Fruit fly (Drosophila melanogaster): Measurements from ENCODE around the gene CG4174.

Gene CG4174

DNA sequence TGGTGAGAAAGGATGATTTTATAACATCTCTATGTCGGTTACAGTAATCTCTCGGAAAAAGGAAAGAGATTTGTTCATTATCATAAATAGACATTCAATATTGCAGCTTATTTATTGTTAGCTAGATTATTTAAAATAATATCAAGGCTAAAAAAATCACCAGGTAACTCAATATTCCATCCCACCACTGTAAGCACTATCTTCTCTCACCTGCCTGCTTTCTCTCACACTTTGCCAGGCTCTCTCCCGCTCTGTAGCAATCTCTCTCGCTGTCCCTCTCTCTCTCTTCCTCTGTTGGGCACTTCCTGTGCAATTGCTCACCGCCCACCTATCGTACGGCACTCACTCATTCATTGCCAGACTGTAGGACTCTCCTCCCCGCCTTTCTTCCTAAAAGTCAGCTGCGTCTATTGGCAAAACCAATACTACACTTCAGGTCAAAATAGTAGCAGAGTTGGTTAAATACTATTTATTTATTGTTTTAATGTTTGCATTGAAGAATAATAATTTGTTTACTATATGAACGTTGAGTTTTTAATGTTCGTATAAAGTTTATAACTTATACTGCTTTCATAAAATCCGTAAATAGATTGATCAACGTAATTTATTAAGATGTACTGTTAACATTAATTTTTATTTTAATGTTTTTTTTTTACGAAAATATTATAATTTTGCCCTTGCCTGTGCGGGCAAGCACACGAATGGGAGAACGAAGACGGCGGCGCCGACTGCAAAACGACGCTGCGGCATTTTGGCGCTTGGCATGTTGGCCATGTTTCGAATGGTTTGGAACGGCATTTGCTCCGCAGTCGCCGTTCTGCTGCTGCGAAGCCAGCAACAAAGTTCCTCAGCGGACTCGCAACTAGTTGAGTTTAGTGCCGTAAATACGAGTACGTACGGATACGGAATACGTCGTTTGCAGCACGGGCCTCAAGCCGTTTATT is 23.1 kb upstream of the CG4174 start (continued):
- TF ChIP-seq Blimp-1 (GFP tag; optimal IDR thresholded peaks at IDR 0.05) (peak; percentile 81), Gsc (GFP tag; IDR thresholded peaks at IDR 0.05) (no peak), Mad (GFP tag; optimal IDR thresholded peaks at IDR 0.05) (peak; percentile 89), ATbp (GFP tag; optimal IDR thresholded peaks at IDR 0.05) (peak; percentile 78), ERR (GFP tag; optimal IDR thresholded peaks at IDR 0.05) (peak; percentile 88), Oaz (GFP tag; IDR thresholded peaks at IDR 0.05) (peak; percentile 91), Eip74EF (GFP tag; optimal IDR thresholded peaks at IDR 0.05) (peak in 1 of 2 experiments; percentile 93), CG7372 (GFP tag; IDR thresholded peaks at IDR 0.05) (peak; percentile 97), sd (tag; optimal IDR thresholded peaks at IDR 0.05) (peak; percentile 62), lov (optimal IDR thresholded peaks at IDR 0.05) (no peak), lov (GFP tag; IDR thresholded peaks at IDR 0.05) (peak; percentile 94), Adf1 (GFP tag; IDR thresholded peaks at IDR 0.05) (peak; percentile 95), CG32772 (GFP tag; IDR thresholded peaks at IDR 0.05) (peak; percentile 98), Dref (GFP tag; IDR thresholded peaks at IDR 0.05) (no peak; the same call in 1 of the 2 replicates), Awh (GFP tag; IDR thresholded peaks at IDR 0.05) (peak; percentile 96), Poxn (GFP tag; IDR thresholded peaks at IDR 0.05) (peak; percentile 82), CG10462 (GFP tag; optimal IDR thresholded peaks at IDR 0.05) (peak; percentile 78), CG31388 (GFP tag; optimal IDR thresholded peaks at IDR 0.05) (peak; percentile 78), onecut (GFP tag; IDR thresholded peaks at IDR 0.05) (peak; percentile 83), BEAF-32 (GFP tag; optimal IDR thresholded peaks at IDR 0.05) (no peak), CG15696 (tag; optimal IDR thresholded peaks at IDR 0.05) (peak; percentile 83), CG12219 (GFP tag; optimal IDR thresholded peaks at IDR 0.05) (peak; percentile 92), Pdp1 (GFP tag; optimal IDR thresholded peaks at IDR 0.05) (peak; percentile 78 to 96), oc (tag; optimal IDR thresholded peaks at IDR 0.05) (peak; percentile 88), CG4854 (GFP tag; optimal IDR thresholded peaks at IDR 0.05) (peak; percentile 88), stc (GFP tag; IDR thresholded peaks at IDR 0.05) (peak; percentile 97), nerfin-2 (GFP tag; IDR thresholded peaks at IDR 0.05; ENCODE audit: partially characterized antibody) (no peak), mirr (GFP tag; optimal IDR thresholded peaks at IDR 0.05) (peak; percentile 92), zen (tag; optimal IDR thresholded peaks at IDR 0.05) (peak; percentile 76), HLHmδ (GFP tag; optimal IDR thresholded peaks at IDR 0.05) (peak; percentile 36), CG16779 (GFP tag; IDR thresholded peaks at IDR 0.05) (peak; percentile 98), CG4360 (GFP tag; IDR thresholded peaks at IDR 0.05) (peak; percentile 74), da (GFP tag; optimal IDR thresholded peaks at IDR 0.05) (peak; percentile 79), CG34422 (GFP tag; IDR thresholded peaks at IDR 0.05) (peak; percentile 98), CG32532 (GFP tag; IDR thresholded peaks at IDR 0.05) (peak; percentile 99), CG12391 (tag; optimal IDR thresholded peaks at IDR 0.05) (peak; percentile 89), CG15479 (GFP tag; optimal IDR thresholded peaks at IDR 0.05) (peak; percentile 22), gt (GFP tag; IDR thresholded peaks at IDR 0.05) (peak; percentile 88), CG34376 (GFP tag; optimal IDR thresholded peaks at IDR 0.05) (peak; percentile 81), CG6689 (GFP tag; IDR thresholded peaks at IDR 0.05) (peak; percentile 93), CHES-1-like (GFP tag; optimal IDR thresholded peaks at IDR 0.05) (peak; percentile 95), tna (GFP tag; IDR thresholded peaks at IDR 0.05; ENCODE audit: partially characterized antibody) (no peak), Myb (GFP tag; optimal IDR thresholded peaks at IDR 0.05) (peak; percentile 73), eyg (GFP tag; optimal IDR thresholded peaks at IDR 0.05) (peak; percentile 89), crc (GFP tag; optimal IDR thresholded peaks at IDR 0.05) (peak; percentile 89), slbo (GFP tag; IDR thresholded peaks at IDR 0.05) (peak; percentile 99), ken (GFP tag; IDR thresholded peaks at IDR 0.05) (peak; percentile 92), MTF-1 (GFP tag; optimal IDR thresholded peaks at IDR 0.05; ENCODE audit: borderline replicate concordance) (peak; percentile 72)

Measured in whole organism, embryonic.